Worm (Caenorhabditis elegans) whole organism, L1 larva: ENCODE measurements around the gene fkh-9.

Experiments used
- C04F5.9 ChIP-seq: sonication (generic microtip); optimal IDR thresholded peaks from 2 replicates; lab custom pipeline; 2016; ENCODE audit warnings: missing genetic modification characterization, missing compliant biosample characterization
- C16A3.4 ChIP-seq: fragments of 150-350 bp; optimal IDR thresholded peaks from 2 replicates; lab custom pipeline; 2014; ENCODE audit warnings: missing biosample characterization, missing genetic modification characterization
- C34B4.2 ChIP-seq: sonication (generic microtip); optimal IDR thresholded peaks from 2 replicates; lab custom pipeline; 2017; ENCODE audit warnings: mild to moderate bottlenecking, missing genetic modification characterization, missing compliant biosample characterization
- aha-1 ChIP-seq: fragments of 150-350 bp; optimal IDR thresholded peaks from 2 replicates; lab custom pipeline; 2014; ENCODE audit warnings: missing biosample characterization, missing genetic modification characterization
- alr-1 ChIP-seq: fragments of 200-800 bp; sonication (Bioruptor generic); optimal IDR thresholded peaks from 2 replicates; lab custom pipeline; 2018; ENCODE audit warnings: borderline replicate concordance, mild to moderate bottlenecking, missing genetic modification characterization, missing compliant biosample characterization
- aly-2 ChIP-seq: fragments of 150-350 bp; optimal IDR thresholded peaks from 2 replicates; lab custom pipeline; 2014; ENCODE audit warnings: missing biosample characterization, missing genetic modification characterization
- blmp-1 ChIP-seq: fragments of 150-350 bp; optimal IDR thresholded peaks from 2 replicates; lab custom pipeline; 2014; ENCODE audit warnings: missing biosample characterization, missing genetic modification characterization
- ceh-90 ChIP-seq: sonication (generic microtip); optimal IDR thresholded peaks from 2 replicates; lab custom pipeline; 2016; ENCODE audit warnings: missing genetic modification characterization, missing compliant biosample characterization
- ces-1 ChIP-seq: fragments of 150-350 bp; optimal IDR thresholded peaks from 2 replicates; lab custom pipeline; 2014; ENCODE audit warnings: missing biosample characterization, missing genetic modification reagents, missing genetic modification characterization
- dpl-1 ChIP-seq, 3 experiments: fragments of 150-350 bp in 2 of 3; sonication (generic microtip) in 1 of 3; optimal IDR thresholded peaks; 2 replicates each; lab custom pipeline; 2014 to 2017; ENCODE audit warnings: missing biosample characterization in 3 of 3, missing genetic modification characterization in 3 of 3, missing genetic modification reagents in 3 of 3
- dsc-1 ChIP-seq: sonication (generic microtip); optimal IDR thresholded peaks from 2 replicates; lab custom pipeline; 2016; ENCODE audit warnings: mild to moderate bottlenecking, missing genetic modification characterization, missing compliant biosample characterization
- efl-3 ChIP-seq: fragments of 200-800 bp; sonication (Bioruptor generic); optimal IDR thresholded peaks from 2 replicates; lab custom pipeline; 2018; ENCODE audit warnings: mild to moderate bottlenecking, missing genetic modification characterization, missing compliant biosample characterization
- egl-27 ChIP-seq, 2 experiments: fragments of 150-350 bp in 1 of 2; sonication (generic microtip); optimal IDR thresholded peaks; 3 replicates each; lab custom pipeline; 2017 to 2018; ENCODE audit warnings: missing biosample characterization in 2 of 2, missing genetic modification characterization in 2 of 2, missing genetic modification reagents in 2 of 2
- elt-3 ChIP-seq, 6 experiments: fragments of 150-350 bp in 1 of 6; sonication (generic microtip); optimal IDR thresholded peaks; 2 replicates each; lab custom pipeline; 2017 to 2018; ENCODE audit warnings: missing biosample characterization in 6 of 6, missing genetic modification characterization in 6 of 6, inconsistent platforms in 1 of 6
- ets-5 ChIP-seq: fragments of 200-800 bp; sonication (Bioruptor generic); IDR thresholded peaks from 2 replicates; pipeline ENCODE4 v1.3.6; 2022; ENCODE audit warnings: missing genetic modification characterization, missing compliant biosample characterization
- fkh-10 ChIP-seq: sonication (generic microtip); optimal IDR thresholded peaks from 2 replicates; lab custom pipeline; 2017; ENCODE audit warnings: missing biosample characterization, missing genetic modification reagents, missing genetic modification characterization
- fkh-4 ChIP-seq: sonication (generic microtip); optimal IDR thresholded peaks from 2 replicates; lab custom pipeline; 2016; ENCODE audit warnings: missing compliant biosample characterization, missing genetic modification characterization, borderline replicate concordance
- fos-1 ChIP-seq: fragments of 150-350 bp; optimal IDR thresholded peaks from 2 replicates; lab custom pipeline; 2014; ENCODE audit warnings: missing biosample characterization, missing genetic modification characterization
- hpl-2 ChIP-seq: fragments of 150-350 bp; optimal IDR thresholded peaks from 2 replicates; lab custom pipeline; 2014; ENCODE audit warnings: missing biosample characterization, missing genetic modification reagents, missing genetic modification characterization
- jun-1 ChIP-seq: fragments of 150-350 bp; optimal IDR thresholded peaks from 2 replicates; lab custom pipeline; 2014; ENCODE audit warnings: missing biosample characterization, missing genetic modification reagents, missing genetic modification characterization
- lin-13 ChIP-seq: fragments of 150-350 bp; optimal IDR thresholded peaks from 2 replicates; lab custom pipeline; 2014; ENCODE audit warnings: missing biosample characterization, missing genetic modification reagents, missing genetic modification characterization
- lin-14 ChIP-seq: fragments of 200-800 bp; sonication (Bioruptor generic); optimal IDR thresholded peaks from 2 replicates; lab custom pipeline; 2018; ENCODE audit warnings: mild to moderate bottlenecking, missing genetic modification characterization, moderate library complexity, missing compliant biosample characterization
- lin-15B ChIP-seq: fragments of 150-350 bp; sonication (generic microtip); optimal IDR thresholded peaks from 3 replicates; lab custom pipeline; 2014; ENCODE audit warnings: missing biosample characterization, missing genetic modification characterization
- lin-39 ChIP-seq: fragments of 150-350 bp; optimal IDR thresholded peaks from 2 replicates; lab custom pipeline; 2014; ENCODE audit warnings: missing biosample characterization, missing genetic modification reagents, missing genetic modification characterization
- lir-3 ChIP-seq: sonication (generic microtip); optimal IDR thresholded peaks from 2 replicates; lab custom pipeline; 2016; ENCODE audit warnings: mild to moderate bottlenecking, missing genetic modification characterization, moderate library complexity, missing compliant biosample characterization; ENCODE audit not compliant: poor library complexity
- lsy-2 ChIP-seq, 2 experiments: fragments of 150-350 bp; optimal IDR thresholded peaks; 2 replicates each; lab custom pipeline; 2014; ENCODE audit warnings: missing biosample characterization in 2 of 2, missing genetic modification characterization in 2 of 2
- mab-9 ChIP-seq: fragments of 200-800 bp; sonication (Bioruptor generic); IDR thresholded peaks from 2 replicates; pipeline ENCODE4 v1.3.6; 2022; ENCODE audit warnings: missing genetic modification reagents, missing genetic modification characterization, missing compliant biosample characterization
- mef-2 ChIP-seq: fragments of 150-350 bp; optimal IDR thresholded peaks from 2 replicates; lab custom pipeline; 2014; ENCODE audit warnings: missing biosample characterization, missing genetic modification characterization
- mep-1 ChIP-seq: fragments of 150-350 bp; optimal IDR thresholded peaks from 2 replicates; lab custom pipeline; 2014; ENCODE audit warnings: missing biosample characterization, missing genetic modification characterization
- nhr-12 ChIP-seq: sonication (generic microtip); optimal IDR thresholded peaks from 2 replicates; lab custom pipeline; 2017; ENCODE audit warnings: missing biosample characterization, missing genetic modification characterization
- nhr-20 ChIP-seq: sonication (generic microtip); optimal IDR thresholded peaks from 2 replicates; lab custom pipeline; 2016; ENCODE audit warnings: mild to moderate bottlenecking, missing genetic modification characterization, missing compliant biosample characterization
- nhr-237 ChIP-seq: fragments of 150-350 bp; optimal IDR thresholded peaks from 2 replicates; lab custom pipeline; 2014; ENCODE audit warnings: missing biosample characterization, missing genetic modification characterization
- nhr-28 ChIP-seq: fragments of 150-350 bp; optimal IDR thresholded peaks from 2 replicates; lab custom pipeline; 2014; ENCODE audit warnings: missing biosample characterization, missing genetic modification characterization
- nhr-71 ChIP-seq: sonication (generic microtip); optimal IDR thresholded peaks from 2 replicates; lab custom pipeline; 2016; ENCODE audit warnings: mild to moderate bottlenecking, missing genetic modification characterization, moderate library complexity, missing compliant biosample characterization
- nhr-76 ChIP-seq: sonication (generic microtip); optimal IDR thresholded peaks from 2 replicates; lab custom pipeline; 2017; ENCODE audit warnings: missing biosample characterization, missing genetic modification characterization
- nhr-77 ChIP-seq: fragments of 150-350 bp; optimal IDR thresholded peaks from 2 replicates; lab custom pipeline; 2014; ENCODE audit warnings: missing biosample characterization, missing genetic modification characterization
- nhr-84 ChIP-seq: sonication (generic microtip); optimal IDR thresholded peaks from 2 replicates; lab custom pipeline; 2017; ENCODE audit warnings: missing biosample characterization, missing genetic modification characterization
- nhr-90 ChIP-seq: sonication (generic microtip); optimal IDR thresholded peaks from 2 replicates; lab custom pipeline; 2016; ENCODE audit warnings: mild to moderate bottlenecking, missing genetic modification characterization, missing compliant biosample characterization; ENCODE audit not compliant: poor library complexity
- pag-3 ChIP-seq: sonication (generic microtip); optimal IDR thresholded peaks from 2 replicates; lab custom pipeline; 2017; ENCODE audit warnings: missing genetic modification characterization, mild to moderate bottlenecking, missing compliant biosample characterization, antibody characterized with exemption, borderline replicate concordance; ENCODE audit not compliant: insufficient read depth
- pax-3 ChIP-seq: fragments of 200-800 bp; sonication (Bioruptor generic); optimal IDR thresholded peaks from 2 replicates; lab custom pipeline; 2018; ENCODE audit warnings: mild to moderate bottlenecking, missing genetic modification characterization, moderate library complexity, missing compliant biosample characterization
- pqm-1 ChIP-seq: sonication (generic microtip); optimal IDR thresholded peaks from 3 replicates; lab custom pipeline; 2017; ENCODE audit warnings: missing biosample characterization, missing genetic modification characterization
- skn-1 ChIP-seq: fragments of 150-350 bp; optimal IDR thresholded peaks from 2 replicates; lab custom pipeline; 2014; ENCODE audit warnings: missing biosample characterization, missing genetic modification characterization
- sptf-1 ChIP-seq: fragments of 150-350 bp; optimal IDR thresholded peaks from 2 replicates; lab custom pipeline; 2014; ENCODE audit warnings: missing biosample characterization, missing genetic modification characterization
- sup-37 ChIP-seq: fragments of 200-800 bp; sonication (Bioruptor generic); optimal IDR thresholded peaks from 2 replicates; lab custom pipeline; 2018; ENCODE audit warnings: mild to moderate bottlenecking, missing genetic modification characterization, missing compliant biosample characterization
- swsn-7 ChIP-seq: sonication (generic microtip); optimal IDR thresholded peaks from 2 replicates; lab custom pipeline; 2016; ENCODE audit warnings: missing genetic modification characterization, missing compliant biosample characterization
- tbx-2 ChIP-seq: sonication (generic microtip); optimal IDR thresholded peaks from 2 replicates; lab custom pipeline; 2016; ENCODE audit warnings: missing genetic modification characterization, missing compliant biosample characterization
- tlp-1 ChIP-seq: fragments of 150-350 bp; optimal IDR thresholded peaks from 2 replicates; lab custom pipeline; 2014; ENCODE audit warnings: missing biosample characterization, missing genetic modification characterization
- unc-130 ChIP-seq: fragments of 150-350 bp; optimal IDR thresholded peaks from 2 replicates; lab custom pipeline; 2017; ENCODE audit warnings: missing biosample characterization, missing genetic modification characterization, inconsistent platforms
- unc-30 ChIP-seq: sonication (generic microtip); optimal IDR thresholded peaks from 2 replicates; lab custom pipeline; 2017; ENCODE audit warnings: missing biosample characterization, missing genetic modification characterization
- unc-62 ChIP-seq: fragments of 150-350 bp; optimal IDR thresholded peaks from 2 replicates; lab custom pipeline; 2014; ENCODE audit warnings: missing biosample characterization, missing genetic modification reagents, missing genetic modification characterization
- unc-86 ChIP-seq: sonication (generic microtip); optimal IDR thresholded peaks from 2 replicates; lab custom pipeline; 2016; ENCODE audit warnings: missing genetic modification characterization, missing compliant biosample characterization
- unc-98 ChIP-seq: fragments of 200-800 bp; sonication (Bioruptor generic); IDR thresholded peaks from 2 replicates; pipeline ENCODE4 v1.3.6; 2022; ENCODE audit warnings: missing genetic modification characterization, missing compliant biosample characterization
- zag-1 ChIP-seq: fragments of 150-350 bp; optimal IDR thresholded peaks from 2 replicates; lab custom pipeline; 2014; ENCODE audit warnings: missing biosample characterization, missing genetic modification characterization

fkh-9 gene

DNA sequence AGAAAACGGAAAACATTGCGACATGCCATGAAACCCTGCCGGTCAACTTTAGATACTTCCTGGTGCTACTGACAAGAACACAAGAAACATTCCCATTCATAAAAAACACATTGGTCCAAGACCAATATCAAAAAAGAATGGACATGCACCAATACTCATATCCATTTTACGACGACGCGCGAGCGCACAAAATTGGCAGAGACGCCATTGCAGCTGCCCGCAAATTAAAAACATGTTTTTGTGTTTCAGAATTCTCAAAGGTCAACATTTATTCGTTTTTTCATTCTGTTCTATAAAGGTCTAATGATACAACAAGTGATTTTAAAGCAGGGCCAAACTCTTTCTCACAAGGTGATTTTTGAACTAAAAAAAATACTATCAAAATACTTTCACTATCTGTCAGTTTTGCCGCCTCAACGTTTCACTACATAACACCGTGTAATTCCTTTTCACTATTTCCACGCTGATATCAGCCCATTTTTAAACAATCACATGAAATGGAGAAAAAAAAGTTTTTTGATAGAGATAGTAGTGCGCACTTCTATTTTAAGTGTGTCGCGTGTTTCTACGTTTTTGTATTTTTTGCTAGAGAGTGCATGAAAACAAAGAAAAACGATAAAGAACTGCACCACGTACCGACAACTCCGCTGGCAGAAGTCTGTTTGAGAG lies 7.8 kb downstream of the fkh-9 start (continued):
- TF ChIP-seq C34B4.2 (no peak), alr-1 (no peak), nhr-84 (no peak), pax-3 (tag; lab: Kevin White, UChicago) (no peak), sptf-1 (tag; lab: Kevin White, UChicago) (no peak), zag-1 (tag; lab: Kevin White, UChicago) (no peak), egl-27 (tag; optimal IDR thresholded peaks at IDR 0.05; lab: Kevin White, UChicago) (no peak), lsy-2 (tag; optimal IDR thresholded peaks at IDR 0.05; lab: Kevin White, UChicago) (no peak), lin-14 (GFP tag; lab: Kevin White, UChicago) (peak; percentile 41), mef-2 (no peak), mab-9 (GFP tag; lab: Robert Waterston, UW) (no peak), fos-1 (tag; lab: Kevin White, UChicago) (no peak), nhr-71 (peak; percentile 53), unc-86 (tag; lab: Kevin White, UChicago) (no peak), ets-5 (GFP tag; lab: Robert Waterston, UW) (no peak), lin-39 (tag; lab: Kevin White, UChicago) (no peak), nhr-90 (tag; lab: Kevin White, UChicago) (peak; percentile 6), lin-13 (no peak), elt-3 (tag; optimal IDR thresholded peaks at IDR 0.05; lab: Kevin White, UChicago) (peak in 4 of 6 experiments; percentile 16 to 63 (median 30)), swsn-7 (no peak), fkh-10 (GFP tag; lab: Kevin White, UChicago) (no peak), lin-15B (tag; lab: Kevin White, UChicago) (no peak), lir-3 (tag; lab: Kevin White, UChicago) (no peak), unc-30 (no peak), unc-130 (no peak), fkh-4 (tag; lab: Kevin White, UChicago) (peak; percentile 40), tbx-2 (tag; lab: Kevin White, UChicago) (no peak), nhr-12 (tag; lab: Kevin White, UChicago) (no peak), ceh-90 (tag; lab: Kevin White, UChicago) (no peak), ces-1 (no peak), dsc-1 (peak; percentile 90), pag-3 (no peak), nhr-77 (tag; lab: Kevin White, UChicago) (no peak), nhr-20 (peak; percentile 43), nhr-76 (tag; lab: Kevin White, UChicago) (no peak), sup-37 (GFP tag; lab: Kevin White, UChicago) (no peak), C16A3.4 (tag; lab: Kevin White, UChicago) (no peak), dpl-1 (GFP tag; optimal IDR thresholded peaks at IDR 0.05; lab: Kevin White, UChicago) (no peak), aha-1 (tag; lab: Kevin White, UChicago) (no peak), blmp-1 (tag; lab: Kevin White, UChicago) (peak; percentile 76), skn-1 (tag; lab: Kevin White, UChicago) (no peak), nhr-237 (tag; lab: Kevin White, UChicago) (no peak), hpl-2 (GFP tag; lab: Kevin White, UChicago) (peak; percentile 37), unc-62 (no peak), aly-2 (tag; lab: Kevin White, UChicago) (no peak), mep-1 (tag; lab: Kevin White, UChicago) (no peak), C04F5.9 (tag; lab: Kevin White, UChicago) (no peak), jun-1 (tag; lab: Kevin White, UChicago) (no peak), nhr-28 (tag; lab: Kevin White, UChicago) (no peak), pqm-1 (tag; lab: Kevin White, UChicago) (peak; percentile 14), efl-3 (GFP tag; lab: Kevin White, UChicago) (no peak), tlp-1 (tag; lab: Kevin White, UChicago) (no peak), unc-98 (no peak)
